Fruit fly (Drosophila melanogaster): ENCODE results near the gene Mrm2.

Gene Mrm2

dm6 chr3R:19901742-19902141 is 40.3 kb downstream of the Mrm2 start:
- TF ChIP-seq usp (GFP tag; optimal IDR thresholded peaks at IDR 0.05) (no peak), EcR (GFP tag; optimal IDR thresholded peaks at IDR 0.05) (no peak), Dll (optimal IDR thresholded peaks at IDR 0.05) (no peak), psq (optimal IDR thresholded peaks at IDR 0.05) (no peak), pan (optimal IDR thresholded peaks at IDR 0.05) (no peak), CG8478 (optimal IDR thresholded peaks at IDR 0.05) (no peak)

dm6 chr3R:19902328-19902727 is 40.9 kb downstream of the Mrm2 start:
- no peak for TF ChIP-seq Dll (optimal IDR thresholded peaks at IDR 0.05)
- no peak for TF ChIP-seq usp (GFP tag; optimal IDR thresholded peaks at IDR 0.05)
- TF ChIP-seq psq (optimal IDR thresholded peaks at IDR 0.05): no peak
- no peak for TF ChIP-seq EcR (GFP tag; optimal IDR thresholded peaks at IDR 0.05)
- TF ChIP-seq pan (optimal IDR thresholded peaks at IDR 0.05): no peak
- no peak for TF ChIP-seq CG8478 (optimal IDR thresholded peaks at IDR 0.05)

dm6 chr3R:19902926-19903739 is 41.7 kb downstream of the Mrm2 start, which contains the start of gene ClpX:
Gene ClpX, minus strand, starts transcription at chr3R:19903689.
- TF ChIP-seq pan (optimal IDR thresholded peaks at IDR 0.05) (no peak), psq (optimal IDR thresholded peaks at IDR 0.05) (no peak)

- TF ChIP-seq usp (GFP tag; optimal IDR thresholded peaks at IDR 0.05) (no peak), EcR (GFP tag; optimal IDR thresholded peaks at IDR 0.05) (no peak), pan (optimal IDR thresholded peaks at IDR 0.05) (no peak), CG8478 (optimal IDR thresholded peaks at IDR 0.05) (no peak), psq (optimal IDR thresholded peaks at IDR 0.05) (no peak), Dll (optimal IDR thresholded peaks at IDR 0.05) (no peak)
Observed at dm6 chr3R:19904865-19905373, 43.5 kb downstream of the Mrm2 start, which contains the start of the genes Surf6 and RhoGAP92B. Gene Surf6, minus strand, starts transcription at chr3R:19904868. Gene RhoGAP92B, plus strand, starts transcription at chr3R:19905164.

DNA sequence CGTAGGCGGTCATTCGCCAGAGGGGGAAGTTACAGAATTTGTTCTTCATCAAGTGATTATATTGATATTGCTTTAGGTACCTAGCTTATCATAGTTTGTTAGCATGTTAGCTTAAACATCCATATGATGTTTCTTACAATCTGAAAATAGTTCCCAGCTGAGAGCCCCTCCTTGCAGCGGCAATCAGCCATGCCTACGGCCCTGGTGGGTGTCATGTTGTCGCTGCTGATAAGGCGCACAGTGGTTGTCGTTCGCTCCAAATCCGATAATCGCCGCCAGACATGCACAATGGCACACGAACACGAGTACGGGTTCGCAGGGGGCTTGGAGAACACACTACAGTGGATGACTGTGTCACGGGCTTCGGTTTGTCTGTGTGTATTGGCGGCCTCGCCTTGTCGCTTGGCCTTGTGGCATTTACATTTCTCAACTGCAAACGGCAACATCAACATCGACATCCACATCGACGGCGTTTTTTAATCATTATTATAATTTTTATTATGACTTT is 44.6 kb downstream of the Mrm2 start:
- no peak for TF ChIP-seq psq (optimal IDR thresholded peaks at IDR 0.05)
- no peak for TF ChIP-seq Dll (optimal IDR thresholded peaks at IDR 0.05)
- no peak for TF ChIP-seq EcR (GFP tag; optimal IDR thresholded peaks at IDR 0.05)
- TF ChIP-seq CG8478 (optimal IDR thresholded peaks at IDR 0.05): no peak
- TF ChIP-seq pan (optimal IDR thresholded peaks at IDR 0.05): no peak
- no peak for TF ChIP-seq usp (GFP tag; optimal IDR thresholded peaks at IDR 0.05)

dm6 chr3R:19908863-19909343 is 47.5 kb downstream of the Mrm2 start:
- TF ChIP-seq usp (GFP tag; optimal IDR thresholded peaks at IDR 0.05) (no peak), EcR (GFP tag; optimal IDR thresholded peaks at IDR 0.05) (no peak), CG8478 (optimal IDR thresholded peaks at IDR 0.05) (no peak), pan (optimal IDR thresholded peaks at IDR 0.05) (no peak), Dll (optimal IDR thresholded peaks at IDR 0.05) (no peak), psq (optimal IDR thresholded peaks at IDR 0.05) (no peak)

dm6 chr3R:19909541-19910182 is 48.3 kb downstream of the Mrm2 start:
- TF ChIP-seq usp (GFP tag; optimal IDR thresholded peaks at IDR 0.05): no peak
- no peak for TF ChIP-seq pan (optimal IDR thresholded peaks at IDR 0.05)
- no peak for TF ChIP-seq psq (optimal IDR thresholded peaks at IDR 0.05)
- TF ChIP-seq Dll (optimal IDR thresholded peaks at IDR 0.05): no peak
- no peak for TF ChIP-seq EcR (GFP tag; optimal IDR thresholded peaks at IDR 0.05)
- TF ChIP-seq CG8478 (optimal IDR thresholded peaks at IDR 0.05): no peak

- no peak for TF ChIP-seq usp (GFP tag; optimal IDR thresholded peaks at IDR 0.05)
- no peak for TF ChIP-seq EcR (GFP tag; optimal IDR thresholded peaks at IDR 0.05)
- no peak for TF ChIP-seq Dll (optimal IDR thresholded peaks at IDR 0.05)
Observed at dm6 chr3R:19910302-19911029, 49.1 kb downstream of the Mrm2 start.

dm6 chr3R:19911030-19911429 is 49.6 kb downstream of the Mrm2 start:
- no peak for TF ChIP-seq pan (optimal IDR thresholded peaks at IDR 0.05)
- no peak for TF ChIP-seq Dll (optimal IDR thresholded peaks at IDR 0.05)
- TF ChIP-seq EcR (GFP tag; optimal IDR thresholded peaks at IDR 0.05): no peak
- TF ChIP-seq psq (optimal IDR thresholded peaks at IDR 0.05): no peak
- no peak for TF ChIP-seq usp (GFP tag; optimal IDR thresholded peaks at IDR 0.05)
- TF ChIP-seq CG8478 (optimal IDR thresholded peaks at IDR 0.05): no peak
